Fruit fly (Drosophila melanogaster) whole organism, pupa: Measurements from ENCODE around the gene Mur29B.

Experiments used
- CG10348 ChIP-seq: fragments of 200-800 bp; sonication (Bioruptor generic); IDR thresholded peaks from 2 replicates; pipeline ENCODE4 v1.3.6; 2022; ENCODE audit warnings: missing biosample characterization, missing genetic modification characterization
- CG12605 ChIP-seq: fragments of 200-800 bp; sonication (Bioruptor generic); IDR thresholded peaks from 2 replicates; pipeline ENCODE4 v1.3.6; 2022; ENCODE audit warnings: missing biosample characterization, missing genetic modification characterization
- CG13204 ChIP-seq: fragments of 200-800 bp; sonication (Bioruptor generic); optimal IDR thresholded peaks from 2 replicates; lab custom pipeline; 2018; ENCODE audit warnings: missing biosample characterization, mild to moderate bottlenecking, missing genetic modification characterization, moderate library complexity
- CG14655 ChIP-seq: fragments of 200-800 bp; sonication (Bioruptor generic); optimal IDR thresholded peaks from 3 replicates; lab custom pipeline; 2017; ENCODE audit warnings: mild to moderate bottlenecking, missing biosample characterization, missing genetic modification reagents, missing genetic modification characterization
- CG15710 ChIP-seq: fragments of 200-800 bp; sonication (Bioruptor generic); optimal IDR thresholded peaks from 2 replicates; lab custom pipeline; 2018; ENCODE audit warnings: missing biosample characterization, mild to moderate bottlenecking, missing genetic modification characterization, moderate library complexity
- CG17806 ChIP-seq: fragments of 200-800 bp; sonication (Bioruptor generic); optimal IDR thresholded peaks from 2 replicates; lab custom pipeline; 2018; ENCODE audit warnings: missing biosample characterization, mild to moderate bottlenecking, missing genetic modification characterization, moderate library complexity
- CG32121 ChIP-seq: fragments of 200-800 bp; sonication (Bioruptor generic); IDR thresholded peaks from 2 replicates; pipeline ENCODE4 v1.3.6; 2022; ENCODE audit warnings: missing biosample characterization, missing genetic modification characterization
- CG34367 ChIP-seq: fragments of 200-800 bp; sonication (Bioruptor generic); optimal IDR thresholded peaks from 2 replicates; lab custom pipeline; 2018; ENCODE audit warnings: missing biosample characterization, mild to moderate bottlenecking, missing genetic modification characterization
- CG4496 ChIP-seq: fragments of 200-800 bp; sonication (Bioruptor generic); IDR thresholded peaks from 3 replicates; pipeline ENCODE4 v1.3.6; 2022; ENCODE audit warnings: missing biosample characterization, missing genetic modification characterization
- CG8159 ChIP-seq: fragments of 200-800 bp; sonication (Bioruptor generic); optimal IDR thresholded peaks from 3 replicates; lab custom pipeline; 2018; ENCODE audit warnings: missing biosample characterization, mild to moderate bottlenecking, missing genetic modification characterization, moderate library complexity
- CG8301 ChIP-seq: fragments of 200-800 bp; sonication (Bioruptor generic); optimal IDR thresholded peaks from 2 replicates; lab custom pipeline; 2018; ENCODE audit warnings: missing biosample characterization, mild to moderate bottlenecking, missing genetic modification characterization
- CG9948 ChIP-seq: fragments of 200-800 bp; sonication (Bioruptor generic); optimal IDR thresholded peaks from 2 replicates; lab custom pipeline; 2018; ENCODE audit warnings: missing biosample characterization, mild to moderate bottlenecking, missing genetic modification characterization, moderate library complexity
- D1 ChIP-seq: fragments of 200-800 bp; sonication (Bioruptor generic); optimal IDR thresholded peaks from 2 replicates; lab custom pipeline; 2018; ENCODE audit warnings: missing biosample characterization, mild to moderate bottlenecking, missing genetic modification characterization, moderate library complexity
- EcR ChIP-seq: fragments of 200-800 bp; sonication (Bioruptor generic); optimal IDR thresholded peaks from 3 replicates; lab custom pipeline; 2019; ENCODE audit warnings: missing biosample characterization, missing genetic modification characterization, mild to moderate bottlenecking, moderate library complexity, missing genetic modification reagents
- Ets98B ChIP-seq: fragments of 200-800 bp; sonication (Bioruptor generic); IDR thresholded peaks from 2 replicates; pipeline ENCODE4 v1.3.6; 2022; ENCODE audit warnings: missing biosample characterization, missing genetic modification characterization
- Pif1A ChIP-seq: fragments of 200-800 bp; sonication (Bioruptor generic); optimal IDR thresholded peaks from 3 replicates; lab custom pipeline; 2016; ENCODE audit warnings: missing biosample characterization, missing genetic modification characterization
- Pif1B ChIP-seq: fragments of 200-800 bp; sonication (Bioruptor generic); optimal IDR thresholded peaks from 3 replicates; lab custom pipeline; 2016; ENCODE audit warnings: missing biosample characterization, missing genetic modification characterization
- Snoo ChIP-seq: fragments of 200-800 bp; sonication (Bioruptor generic); optimal IDR thresholded peaks from 3 replicates; lab custom pipeline; 2017; ENCODE audit warnings: missing biosample characterization, mild to moderate bottlenecking, missing genetic modification characterization, inconsistent platforms
- fd96Ca ChIP-seq: fragments of 200-800 bp; sonication (Bioruptor generic); IDR thresholded peaks from 3 replicates; pipeline ENCODE4 v1.3.6; 2022; ENCODE audit warnings: missing biosample characterization, missing genetic modification characterization
- gl ChIP-seq: fragments of 200-800 bp; sonication (Bioruptor generic); optimal IDR thresholded peaks from 2 replicates; lab custom pipeline; 2018; ENCODE audit warnings: missing biosample characterization, mild to moderate bottlenecking, missing genetic modification characterization
- rn ChIP-seq: fragments of 200-800 bp; sonication (Bioruptor generic); IDR thresholded peaks from 2 replicates; pipeline ENCODE4 v1.3.6; 2022; ENCODE audit warnings: missing biosample characterization, missing genetic modification characterization

Gene Mur29B

DNA sequence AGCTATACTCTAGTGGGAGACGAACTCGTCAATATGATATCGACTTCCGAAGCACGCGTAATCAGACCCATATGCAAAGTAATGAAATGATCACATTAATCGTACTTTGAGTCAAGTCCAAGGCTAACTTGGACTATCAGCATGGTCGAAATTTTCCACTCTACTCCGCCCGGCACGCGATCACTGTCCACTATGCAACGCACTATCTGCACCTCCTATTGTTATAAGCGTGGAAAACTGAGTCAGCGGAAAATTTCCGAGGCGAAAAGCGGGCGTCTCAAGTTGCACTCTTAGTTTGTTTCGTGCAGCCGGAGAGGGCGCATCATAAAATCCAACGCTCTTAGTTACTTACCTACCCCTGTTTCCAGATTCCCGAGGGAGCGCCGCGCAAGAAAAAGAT is 33.9 kb downstream of the Mur29B start:
- TF ChIP-seq fd96Ca (GFP tag; lab: Robert Waterston, UW) (no peak), CG15710 (tag; lab: Kevin White, UChicago) (no peak), CG9948 (no peak), D1 (tag; lab: Kevin White, UChicago) (no peak), CG4496 (GFP tag; lab: Robert Waterston, UW) (no peak), EcR (GFP tag; lab: Kevin White, UChicago) (no peak)

DNA sequence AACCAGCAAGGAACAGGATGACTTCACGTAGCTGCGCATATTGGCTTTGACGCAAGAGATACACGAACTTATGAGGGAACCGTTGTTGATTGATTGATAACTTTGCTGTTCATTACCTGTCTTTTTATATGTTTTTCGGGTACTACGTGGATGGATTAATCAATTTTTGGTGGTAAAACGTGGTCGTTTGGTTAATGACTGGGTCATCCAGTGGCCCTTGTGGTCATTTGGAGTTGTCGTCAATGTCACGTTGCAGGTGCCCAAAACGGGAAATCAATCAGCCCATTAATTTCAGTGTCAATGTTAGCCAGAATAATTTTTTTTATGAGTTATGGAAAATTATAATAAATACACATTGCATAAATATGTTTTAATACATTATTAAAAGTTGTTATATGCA is 37.2 kb downstream of the Mur29B start, which contains the start of gene CG42819:
TSS of gene CG42819 (minus strand) at position 101 of the 400 bp plus-strand sequence.
- TF ChIP-seq CG32121 (GFP tag; lab: Robert Waterston, UW) = no peak
- no peak for TF ChIP-seq CG17806 (tag; lab: Kevin White, UChicago)
- no peak for TF ChIP-seq fd96Ca (GFP tag; lab: Robert Waterston, UW)
- TF ChIP-seq CG8301 (tag; lab: Kevin White, UChicago) = no peak
- no peak for TF ChIP-seq CG10348 (GFP tag; lab: Robert Waterston, UW)
- no peak for TF ChIP-seq D1 (tag; lab: Kevin White, UChicago)
- TF ChIP-seq CG13204 = no peak
- no peak for TF ChIP-seq Ets98B (GFP tag; lab: Robert Waterston, UW)
- TF ChIP-seq CG34367 (tag; lab: Kevin White, UChicago) = no peak
- no peak for TF ChIP-seq CG8159
- TF ChIP-seq gl = no peak
- TF ChIP-seq CG9948 = no peak
- TF ChIP-seq CG14655 (GFP tag; lab: Kevin White, UChicago) = no peak
- TF ChIP-seq CG15710 (tag; lab: Kevin White, UChicago) = no peak
- no peak for TF ChIP-seq rn (GFP tag; lab: Robert Waterston, UW)
- TF ChIP-seq Snoo = no peak
- no peak for TF ChIP-seq Pif1A

DNA sequence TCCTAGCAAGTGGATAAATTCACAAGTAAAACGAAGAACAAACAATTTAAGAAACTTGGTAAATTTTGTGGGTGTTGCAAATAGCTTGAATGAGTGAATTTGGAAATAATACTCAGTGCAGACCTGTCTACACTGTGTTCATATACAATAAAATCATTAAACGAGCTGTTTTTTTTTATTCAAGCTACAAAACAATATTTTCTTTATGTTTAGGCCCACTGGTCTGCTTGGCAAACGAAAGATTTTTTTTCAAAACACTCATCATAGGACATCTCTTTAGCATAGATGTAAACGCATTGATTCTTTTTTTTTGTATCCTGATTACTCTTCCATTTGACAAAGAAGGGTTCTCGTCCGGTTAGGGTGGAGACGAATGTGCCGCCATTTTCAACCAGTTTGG is 40.3 kb downstream of the Mur29B start, which contains the start of gene CG42820:
TSS of gene CG42820 (minus strand) at position 101 of the 400 bp plus-strand sequence.
- TF ChIP-seq Snoo = no peak
- TF ChIP-seq CG13204 = no peak
- no peak for TF ChIP-seq Ets98B (GFP tag; lab: Robert Waterston, UW)
- no peak for TF ChIP-seq CG14655 (GFP tag; lab: Kevin White, UChicago)
- no peak for TF ChIP-seq EcR (GFP tag; lab: Kevin White, UChicago)
- no peak for TF ChIP-seq CG8159
- TF ChIP-seq CG8301 (tag; lab: Kevin White, UChicago) = no peak
- TF ChIP-seq CG12605 (GFP tag; lab: Robert Waterston, UW) = no peak
- no peak for TF ChIP-seq CG4496 (GFP tag; lab: Robert Waterston, UW)
- no peak for TF ChIP-seq CG32121 (GFP tag; lab: Robert Waterston, UW)
- TF ChIP-seq CG10348 (GFP tag; lab: Robert Waterston, UW) = no peak
- no peak for TF ChIP-seq CG15710 (tag; lab: Kevin White, UChicago)
- no peak for TF ChIP-seq D1 (tag; lab: Kevin White, UChicago)
- TF ChIP-seq CG34367 (tag; lab: Kevin White, UChicago) = no peak
- TF ChIP-seq Pif1B = no peak
- no peak for TF ChIP-seq CG17806 (tag; lab: Kevin White, UChicago)
- TF ChIP-seq fd96Ca (GFP tag; lab: Robert Waterston, UW) = no peak
- TF ChIP-seq Pif1A = no peak
- TF ChIP-seq, all 21 proteins: peak for 0

DNA sequence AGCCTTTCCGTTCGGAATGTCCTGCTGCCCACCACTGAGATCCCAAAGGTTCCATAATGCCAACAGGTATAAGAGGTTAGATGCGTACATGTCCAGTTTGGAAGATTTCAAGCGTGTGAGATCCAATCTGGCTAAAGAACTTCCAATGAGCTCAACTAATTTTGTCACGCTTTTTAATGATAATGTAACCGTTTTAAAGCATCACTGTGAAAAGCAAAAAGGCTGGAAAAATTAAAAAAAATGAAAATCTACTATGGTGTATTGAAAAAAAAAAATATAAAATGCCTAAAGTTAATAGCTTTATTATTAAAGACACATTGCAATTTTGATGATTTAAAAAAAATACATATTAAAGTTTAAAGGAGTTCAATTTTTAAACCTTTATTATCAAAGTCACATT is 41.1 kb downstream of the Mur29B start, which contains the start of gene Acp29AB:
TSS of gene Acp29AB (minus strand) at position 101 of the 400 bp plus-strand sequence.
- TF ChIP-seq EcR (GFP tag; lab: Kevin White, UChicago) (no peak), Snoo (no peak), CG12605 (GFP tag; lab: Robert Waterston, UW) (no peak), CG32121 (GFP tag; lab: Robert Waterston, UW) (no peak), CG13204 (no peak), gl (no peak), D1 (tag; lab: Kevin White, UChicago) (no peak), Pif1A (no peak), fd96Ca (GFP tag; lab: Robert Waterston, UW) (no peak), Pif1B (no peak), CG15710 (tag; lab: Kevin White, UChicago) (no peak), rn (GFP tag; lab: Robert Waterston, UW) (no peak), CG17806 (tag; lab: Kevin White, UChicago) (no peak), CG9948 (no peak), Ets98B (GFP tag; lab: Robert Waterston, UW) (no peak)

DNA sequence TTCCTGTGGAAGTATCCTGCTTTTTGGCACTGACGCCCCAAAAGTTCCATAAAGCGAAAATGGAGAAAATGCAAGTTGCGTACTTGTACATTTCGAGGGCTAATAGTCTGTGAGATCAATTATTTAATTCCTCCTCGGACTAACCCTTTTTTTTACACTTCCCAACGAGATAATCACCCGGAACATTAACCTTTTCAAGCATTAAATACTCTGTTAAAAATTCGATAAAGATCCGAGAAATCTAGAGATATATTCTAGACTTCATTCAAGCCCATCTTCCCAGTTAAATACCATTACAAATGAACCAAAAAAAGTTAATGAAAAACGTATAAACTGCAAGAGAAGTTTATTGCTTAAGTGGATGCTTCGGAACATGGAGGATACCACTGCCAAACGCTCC is 42.2 kb downstream of the Mur29B start, which contains the start of gene lectin-29Ca:
TSS of gene lectin-29Ca (minus strand) at position 101 of the 400 bp plus-strand sequence.
- TF ChIP-seq CG15710 (tag; lab: Kevin White, UChicago) (no peak), CG13204 (no peak), CG17806 (tag; lab: Kevin White, UChicago) (no peak)

DNA sequence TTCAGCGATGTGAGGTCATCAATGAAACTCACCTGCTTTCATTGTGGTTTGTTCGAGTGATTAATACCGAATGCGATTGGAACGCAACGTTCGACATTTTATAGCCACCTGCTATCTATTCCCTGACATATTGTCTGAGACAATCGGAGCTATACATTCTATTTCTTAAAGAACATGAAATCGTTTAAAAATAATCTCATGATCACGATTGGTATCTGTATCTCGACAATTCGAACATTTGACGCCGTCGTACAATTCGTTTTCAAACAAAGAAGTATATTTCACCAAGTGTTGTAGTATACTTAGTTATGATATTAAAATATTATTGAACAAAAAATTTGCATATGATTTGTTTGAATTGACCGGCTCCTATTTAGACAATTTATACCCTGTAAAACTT is 42.9 kb downstream of the Mur29B start, which contains the start of gene Peritrophin-15b:
TSS of gene Peritrophin-15b (minus strand) at position 101 of the 400 bp plus-strand sequence.
- TF ChIP-seq Pif1A = no peak
- TF ChIP-seq CG8159 = no peak
- TF ChIP-seq CG8301 (tag; lab: Kevin White, UChicago) = no peak
- no peak for TF ChIP-seq CG10348 (GFP tag; lab: Robert Waterston, UW)
- TF ChIP-seq CG12605 (GFP tag; lab: Robert Waterston, UW) = no peak
- TF ChIP-seq CG17806 (tag; lab: Kevin White, UChicago) = no peak
- no peak for TF ChIP-seq rn (GFP tag; lab: Robert Waterston, UW)
- no peak for TF ChIP-seq gl
- no peak for TF ChIP-seq Ets98B (GFP tag; lab: Robert Waterston, UW)
- no peak for TF ChIP-seq EcR (GFP tag; lab: Kevin White, UChicago)
- TF ChIP-seq CG15710 (tag; lab: Kevin White, UChicago) = no peak
- TF ChIP-seq Snoo = no peak
- no peak for TF ChIP-seq Pif1B
- no peak for TF ChIP-seq CG9948
- no peak for TF ChIP-seq fd96Ca (GFP tag; lab: Robert Waterston, UW)
- TF ChIP-seq CG34367 (tag; lab: Kevin White, UChicago) = no peak
- TF ChIP-seq D1 (tag; lab: Kevin White, UChicago) = no peak
- TF ChIP-seq CG32121 (GFP tag; lab: Robert Waterston, UW) = no peak
- TF ChIP-seq CG4496 (GFP tag; lab: Robert Waterston, UW) = no peak
- no peak for TF ChIP-seq CG13204
